Worm (Caenorhabditis elegans) whole organism, L1 larva: Measurements from ENCODE around the gene T04B2.7.

Experiments used
- aha-1 ChIP-seq: fragments of 150-350 bp; optimal IDR thresholded peaks from 2 replicates; lab custom pipeline; 2014; ENCODE audit warnings: missing biosample characterization, missing genetic modification characterization
- aly-2 ChIP-seq: fragments of 150-350 bp; optimal IDR thresholded peaks from 2 replicates; lab custom pipeline; 2014; ENCODE audit warnings: missing biosample characterization, missing genetic modification characterization
- lsy-2 ChIP-seq, 2 experiments: fragments of 150-350 bp; optimal IDR thresholded peaks; 2 replicates each; lab custom pipeline; 2014; ENCODE audit warnings: missing biosample characterization in 2 of 2, missing genetic modification characterization in 2 of 2
- mep-1 ChIP-seq: fragments of 150-350 bp; optimal IDR thresholded peaks from 2 replicates; lab custom pipeline; 2014; ENCODE audit warnings: missing biosample characterization, missing genetic modification characterization
- sox-4 ChIP-seq: sonication (generic microtip); optimal IDR thresholded peaks from 2 replicates; lab custom pipeline; 2016; ENCODE audit warnings: missing genetic modification characterization, missing compliant biosample characterization
- xbp-1 ChIP-seq: sonication (generic microtip); optimal IDR thresholded peaks from 2 replicates; lab custom pipeline; 2016; ENCODE audit warnings: missing genetic modification characterization, missing compliant biosample characterization
- zag-1 ChIP-seq: fragments of 150-350 bp; optimal IDR thresholded peaks from 2 replicates; lab custom pipeline; 2014; ENCODE audit warnings: missing biosample characterization, missing genetic modification characterization
- ztf-4 ChIP-seq: fragments of 150-350 bp; optimal IDR thresholded peaks from 2 replicates; lab custom pipeline; 2014; ENCODE audit warnings: missing biosample characterization, missing genetic modification characterization

ce11 chrIV:10095171-10095570 is 39.1 kb upstream of the T04B2.7 start, which contains the start of the genes C04G2.5 and msp-36:
- TF ChIP-seq zag-1 (tag; lab: Kevin White, UChicago) (no peak), lsy-2 (tag; optimal IDR thresholded peaks at IDR 0.05; lab: Kevin White, UChicago) (no peak), mep-1 (tag; lab: Kevin White, UChicago) (no peak), xbp-1 (no peak), aha-1 (tag; lab: Kevin White, UChicago) (no peak), sox-4 (no peak), ztf-4 (tag; lab: Kevin White, UChicago) (no peak), aly-2 (tag; lab: Kevin White, UChicago) (no peak)
